Fruit fly (Drosophila melanogaster): Measurements from ENCODE around the gene CG46306.

DNA sequence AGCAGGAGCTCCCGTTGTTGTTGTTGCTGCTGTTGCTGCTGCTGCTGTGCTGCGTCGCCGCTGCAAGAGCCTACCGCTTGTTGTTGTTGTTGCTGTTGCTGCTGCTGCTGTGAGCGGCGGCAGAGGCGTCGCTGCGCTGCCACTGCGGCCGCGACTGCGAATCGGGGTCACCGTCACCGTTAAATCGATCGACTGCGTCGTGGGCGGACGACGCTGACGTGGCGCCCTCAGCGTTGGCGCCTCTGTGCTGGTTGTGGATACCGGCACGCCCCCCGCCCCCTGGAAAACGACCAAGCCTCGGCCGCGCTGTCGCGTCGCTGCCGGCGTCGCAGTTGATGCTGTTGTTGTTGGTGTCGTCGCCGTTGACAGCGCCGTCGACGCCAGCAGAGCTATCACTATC, 14.2 kb upstream of the CG46306 start:
- no peak for TF ChIP-seq sens-2 (GFP tag; IDR thresholded peaks at IDR 0.05)
- no peak for TF ChIP-seq slp2 (GFP tag; optimal IDR thresholded peaks at IDR 0.05)
- TF ChIP-seq sim (GFP tag; IDR thresholded peaks at IDR 0.05) = no peak
- no peak for TF ChIP-seq Sry-β (GFP tag; optimal IDR thresholded peaks at IDR 0.05)
- TF ChIP-seq row (GFP tag; IDR thresholded peaks at IDR 0.05) = no peak
- no peak for TF ChIP-seq CG16813 (GFP tag; IDR thresholded peaks at IDR 0.05; ENCODE audit: partially characterized antibody)
- no peak for TF ChIP-seq CG6765 (GFP tag; optimal IDR thresholded peaks at IDR 0.05)
- no peak for TF ChIP-seq CG4820 (GFP tag; optimal IDR thresholded peaks at IDR 0.05)
- TF ChIP-seq CG16863 (GFP tag; optimal IDR thresholded peaks at IDR 0.05) = no peak
- TF ChIP-seq Sox100B (GFP tag; optimal IDR thresholded peaks at IDR 0.05) = no peak
- peak; percentile 9 for TF ChIP-seq Ets65A (GFP tag)
- no peak for TF ChIP-seq B-H1 (GFP tag; IDR thresholded peaks at IDR 0.05)

Measured in whole organism, embryonic.